Fruit fly (Drosophila melanogaster): ENCODE measurements around the gene CG46426.

DNA sequence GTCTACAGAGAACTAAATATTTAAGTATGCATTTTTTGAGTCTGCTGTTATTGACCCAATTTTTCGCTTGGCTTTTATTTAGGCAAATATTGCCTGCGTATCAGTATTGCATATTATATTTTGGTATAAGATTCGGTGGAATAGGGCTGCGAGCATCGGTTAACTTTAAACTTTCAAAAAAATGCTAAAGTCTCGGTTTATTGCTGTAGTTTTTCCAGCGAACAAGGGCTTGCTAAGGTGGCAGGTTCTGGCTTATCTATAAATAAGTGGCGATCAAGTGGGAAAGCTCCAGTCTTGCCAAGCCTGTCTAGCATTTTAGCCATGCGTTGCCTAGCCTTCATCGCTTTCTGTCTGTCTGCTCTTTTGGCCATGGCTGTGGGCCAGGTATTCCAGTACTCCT, 2.2 kb upstream of the CG46426 start, which contains the start of gene CG31704:
- TF ChIP-seq cnc (optimal IDR thresholded peaks at IDR 0.05), result no peak
- no peak for TF ChIP-seq Mnt (GFP tag; optimal IDR thresholded peaks at IDR 0.05)
- TF ChIP-seq CG1620 (GFP tag; optimal IDR thresholded peaks at IDR 0.05), result no peak
- no peak for TF ChIP-seq cic (GFP tag; optimal IDR thresholded peaks at IDR 0.05)
- TF ChIP-seq bab1 (GFP tag; optimal IDR thresholded peaks at IDR 0.05), result no peak
- no peak for TF ChIP-seq kay (GFP tag; ENCODE audit: borderline replicate concordance)
- TF ChIP-seq tj (GFP tag; optimal IDR thresholded peaks at IDR 0.05), result no peak
- no peak for TF ChIP-seq CG33017 (tag; optimal IDR thresholded peaks at IDR 0.05)
- TF ChIP-seq Crg-1 (GFP tag; optimal IDR thresholded peaks at IDR 0.05), result no peak
- TF ChIP-seq CG7101 (tag; optimal IDR thresholded peaks at IDR 0.05), result no peak
